Fruit fly (Drosophila melanogaster) whole organism, embryonic: ENCODE measurements around the gene CG10970.
A peak's percentile ranks its signal among the peaks of the same experiment; 100 is the strongest.

Source experiments
- Atf6 ChIP-seq: fragments of 200-800 bp; sonication (Bioruptor generic); IDR thresholded peaks from 2 replicates; pipeline ENCODE4 v1.3.6; 2022; ENCODE audit warnings: missing biosample characterization, missing genetic modification characterization
- B-H2 ChIP-seq: fragments of 200-800 bp; sonication (Bioruptor generic); optimal IDR thresholded peaks from 2 replicates; lab custom pipeline; 2018; ENCODE audit warnings: missing biosample characterization, mild to moderate bottlenecking, missing genetic modification characterization
- BEAF-32 ChIP-seq: fragments of 200-800 bp; sonication (Bioruptor generic); optimal IDR thresholded peaks from 3 replicates; lab custom pipeline; 2017; ENCODE audit warnings: missing biosample characterization, missing genetic modification characterization, mild to moderate bottlenecking, moderate library complexity, missing genetic modification reagents
- Bdp1 ChIP-seq: fragments of 200-800 bp; sonication (Bioruptor generic); optimal IDR thresholded peaks from 3 replicates; lab custom pipeline; 2016; ENCODE audit warnings: missing biosample characterization, missing genetic modification characterization
- CG11247 ChIP-seq: fragments of 200-800 bp; sonication (Bioruptor generic); IDR thresholded peaks from 2 replicates; pipeline ENCODE4 v1.3.6; 2022; ENCODE audit warnings: missing biosample characterization, missing genetic modification characterization
- CG11695 ChIP-seq: fragments of 200-800 bp; sonication (Bioruptor generic); IDR thresholded peaks from 3 replicates; pipeline ENCODE4 v1.3.6; 2022; ENCODE audit warnings: missing biosample characterization, missing genetic modification characterization
- CG14860 ChIP-seq: fragments of 200-800 bp; sonication (Bioruptor generic); IDR thresholded peaks from 3 replicates; pipeline ENCODE4 v1.3.6; 2022; ENCODE audit warnings: missing biosample characterization, missing genetic modification characterization; ENCODE audit not compliant: partially characterized antibody
- CG16813 ChIP-seq: fragments of 200-800 bp; sonication (Bioruptor generic); IDR thresholded peaks from 3 replicates; pipeline ENCODE4 v1.3.6; 2022; ENCODE audit warnings: missing biosample characterization, missing genetic modification characterization; ENCODE audit not compliant: partially characterized antibody
- CG16863 ChIP-seq: fragments of 200-800 bp; sonication (Bioruptor generic); optimal IDR thresholded peaks from 3 replicates; lab custom pipeline; 2016; ENCODE audit warnings: missing biosample characterization, missing genetic modification characterization
- CG2129 ChIP-seq: fragments of 200-800 bp; sonication (Bioruptor generic); IDR thresholded peaks from 2 replicates; pipeline ENCODE4 v1.3.6; 2022; ENCODE audit warnings: missing biosample characterization, missing genetic modification characterization; ENCODE audit not compliant: partially characterized antibody
- CG3281 ChIP-seq: fragments of 200-800 bp; sonication (Bioruptor generic); optimal IDR thresholded peaks from 3 replicates; lab custom pipeline; 2017; ENCODE audit warnings: missing biosample characterization, mild to moderate bottlenecking, missing genetic modification characterization
- CG34422 ChIP-seq: fragments of 200-800 bp; sonication (Bioruptor generic); IDR thresholded peaks from 3 replicates; pipeline ENCODE4 v1.3.6; 2022; ENCODE audit warnings: missing biosample characterization, missing genetic modification characterization
- CG4282 ChIP-seq: fragments of 200-800 bp; sonication (Bioruptor generic); optimal IDR thresholded peaks from 2 replicates; lab custom pipeline; 2016; ENCODE audit warnings: missing biosample characterization, missing genetic modification characterization
- CG4360 ChIP-seq: fragments of 200-800 bp; sonication (Bioruptor generic); IDR thresholded peaks from 2 replicates; pipeline ENCODE4 v1.3.6; 2022; ENCODE audit warnings: missing biosample characterization, missing genetic modification characterization
- CG4404 ChIP-seq: fragments of 200-800 bp; sonication (Bioruptor generic); IDR thresholded peaks from 2 replicates; pipeline ENCODE4 v1.3.6; 2022; ENCODE audit warnings: missing biosample characterization, missing genetic modification characterization
- CG5245 ChIP-seq: fragments of 200-800 bp; sonication (Bioruptor generic); optimal IDR thresholded peaks from 3 replicates; lab custom pipeline; 2016; ENCODE audit warnings: missing biosample characterization, missing genetic modification characterization
- CG6254 ChIP-seq: fragments of 200-800 bp; sonication (Bioruptor generic); optimal IDR thresholded peaks from 3 replicates; lab custom pipeline; 2017; ENCODE audit warnings: mild to moderate bottlenecking, missing biosample characterization, missing genetic modification reagents, missing genetic modification characterization
- CG7745 ChIP-seq: fragments of 200-800 bp; sonication (Bioruptor generic); optimal IDR thresholded peaks from 2 replicates; lab custom pipeline; 2018; ENCODE audit warnings: missing biosample characterization, mild to moderate bottlenecking, missing genetic modification characterization, moderate library complexity
- CG8944 ChIP-seq: fragments of 200-800 bp; sonication (Bioruptor generic); optimal IDR thresholded peaks from 3 replicates; lab custom pipeline; 2016; ENCODE audit warnings: missing biosample characterization, missing genetic modification characterization
- CG9797 ChIP-seq: fragments of 200-800 bp; sonication (Bioruptor generic); optimal IDR thresholded peaks from 3 replicates; lab custom pipeline; 2018; ENCODE audit warnings: missing biosample characterization, mild to moderate bottlenecking, missing genetic modification characterization
- Camta ChIP-seq: fragments of 200-800 bp; sonication (Bioruptor generic); optimal IDR thresholded peaks from 2 replicates; lab custom pipeline; 2016; ENCODE audit warnings: missing biosample characterization, missing genetic modification characterization
- Dll ChIP-seq: fragments of 200-800 bp; sonication (Bioruptor generic); IDR thresholded peaks from 4 replicates; pipeline ENCODE4 v1.3.6; 2022; ENCODE audit warnings: missing biosample characterization, missing genetic modification characterization; ENCODE audit not compliant: partially characterized antibody
- Fer3 ChIP-seq: fragments of 200-800 bp; sonication (Bioruptor generic); optimal IDR thresholded peaks from 2 replicates; lab custom pipeline; 2018; ENCODE audit warnings: missing biosample characterization, mild to moderate bottlenecking, missing genetic modification characterization, moderate library complexity
- Gsc ChIP-seq: fragments of 200-800 bp; sonication (Bioruptor generic); IDR thresholded peaks from 2 replicates; pipeline ENCODE4 v1.3.6; 2022; ENCODE audit warnings: missing biosample characterization, missing genetic modification characterization
- HHEX ChIP-seq: fragments of 200-800 bp; sonication (Bioruptor generic); optimal IDR thresholded peaks from 3 replicates; lab custom pipeline; 2017; ENCODE audit warnings: missing biosample characterization, mild to moderate bottlenecking, missing genetic modification characterization, missing genetic modification reagents
- Hey ChIP-seq: fragments of 200-800 bp; sonication (Bioruptor generic); optimal IDR thresholded peaks from 3 replicates; lab custom pipeline; 2018; ENCODE audit warnings: missing biosample characterization, mild to moderate bottlenecking, missing genetic modification characterization
- HmgD ChIP-seq: fragments of 200-800 bp; sonication (Bioruptor generic); optimal IDR thresholded peaks from 3 replicates; lab custom pipeline; 2016; ENCODE audit warnings: missing biosample characterization, missing genetic modification characterization
- Hmr ChIP-seq: fragments of 200-800 bp; sonication (Bioruptor generic); optimal IDR thresholded peaks from 3 replicates; lab custom pipeline; 2017; ENCODE audit warnings: mild to moderate bottlenecking, missing biosample characterization, missing genetic modification reagents, missing genetic modification characterization
- MESR4 ChIP-seq: fragments of 200-800 bp; sonication (Bioruptor generic); optimal IDR thresholded peaks from 2 replicates; lab custom pipeline; 2018; ENCODE audit warnings: missing biosample characterization, mild to moderate bottlenecking, missing genetic modification characterization, moderate library complexity
- Med ChIP-seq: fragments of 200-800 bp; sonication (Bioruptor generic); peaks from one replicate; lab custom pipeline; 2016; ENCODE audit warnings: missing biosample characterization, missing genetic modification characterization, mild to moderate bottlenecking, inconsistent platforms, moderate library complexity
- NC2β ChIP-seq: fragments of 200-800 bp; sonication (Bioruptor generic); optimal IDR thresholded peaks from 2 replicates; lab custom pipeline; 2016; ENCODE audit warnings: missing biosample characterization, missing genetic modification characterization
- Rfx ChIP-seq: fragments of 200-800 bp; sonication (Bioruptor generic); IDR thresholded peaks from 2 replicates; pipeline ENCODE4 v1.3.6; 2022; ENCODE audit warnings: missing biosample characterization, missing genetic modification characterization
- Sox102F ChIP-seq: fragments of 200-800 bp; sonication (Bioruptor generic); optimal IDR thresholded peaks from 2 replicates; lab custom pipeline; 2018; ENCODE audit warnings: missing biosample characterization, mild to moderate bottlenecking, missing genetic modification characterization, moderate library complexity
- Spps ChIP-seq: fragments of 200-800 bp; sonication (Bioruptor generic); optimal IDR thresholded peaks from 2 replicates; lab custom pipeline; 2018; ENCODE audit warnings: missing biosample characterization, mild to moderate bottlenecking, missing genetic modification characterization
- TFAM ChIP-seq: fragments of 200-800 bp; sonication (Bioruptor generic); optimal IDR thresholded peaks from 2 replicates; lab custom pipeline; 2017; ENCODE audit warnings: missing biosample characterization, missing genetic modification characterization, inconsistent platforms
- ap ChIP-seq: fragments of 200-800 bp; sonication (Bioruptor generic); IDR thresholded peaks from 2 replicates; pipeline ENCODE4 v1.3.6; 2022; ENCODE audit warnings: missing biosample characterization, missing genetic modification characterization
- danr ChIP-seq: fragments of 200-800 bp; sonication (Bioruptor generic); IDR thresholded peaks from 2 replicates; pipeline ENCODE4 v1.3.6; 2022; ENCODE audit warnings: missing biosample characterization, missing genetic modification characterization
- dpn ChIP-seq, 2 experiments: fragments of 200-800 bp; sonication (Bioruptor generic); optimal IDR thresholded peaks; 3 replicates each; lab custom pipeline; 2016; ENCODE audit warnings: missing biosample characterization in 2 of 2, missing genetic modification characterization in 2 of 2
- emc ChIP-seq: fragments of 200-800 bp; sonication (Bioruptor generic); optimal IDR thresholded peaks from 2 replicates; lab custom pipeline; 2016; ENCODE audit warnings: missing biosample characterization, missing genetic modification characterization
- eyg ChIP-seq: fragments of 200-800 bp; sonication (Bioruptor generic); optimal IDR thresholded peaks from 3 replicates; lab custom pipeline; 2016; ENCODE audit warnings: missing biosample characterization, missing genetic modification characterization
- ftz-f1 ChIP-seq: fragments of 200-800 bp; sonication (Bioruptor generic); optimal IDR thresholded peaks from 2 replicates; lab custom pipeline; 2016; ENCODE audit warnings: missing biosample characterization, missing genetic modification characterization
- gsb-n ChIP-seq: fragments of 200-800 bp; sonication (Bioruptor generic); optimal IDR thresholded peaks from 3 replicates; lab custom pipeline; 2018; ENCODE audit warnings: missing biosample characterization, mild to moderate bottlenecking, missing genetic modification characterization
- hth ChIP-seq: fragments of >200 bp; optimal IDR thresholded peaks from 2 replicates; lab custom pipeline; 2017; ENCODE audit warnings: inconsistent platforms
- ind ChIP-seq: fragments of 200-800 bp; sonication (Bioruptor generic); optimal IDR thresholded peaks from 3 replicates; lab custom pipeline; 2016; ENCODE audit warnings: missing biosample characterization, missing genetic modification characterization
- knrl ChIP-seq: fragments of 200-800 bp; sonication (Bioruptor generic); IDR thresholded peaks from 3 replicates; pipeline ENCODE4 v1.3.6; 2022; ENCODE audit warnings: missing biosample characterization, missing genetic modification characterization; ENCODE audit not compliant: partially characterized antibody
- sim ChIP-seq: fragments of 200-800 bp; sonication (Bioruptor generic); IDR thresholded peaks from 2 replicates; pipeline ENCODE4 v1.3.6; 2022; ENCODE audit warnings: missing biosample characterization, missing genetic modification characterization
- sima ChIP-seq: fragments of 200-800 bp; sonication (Bioruptor generic); optimal IDR thresholded peaks from 2 replicates; lab custom pipeline; 2016; ENCODE audit warnings: missing biosample characterization, missing genetic modification characterization
- tio ChIP-seq: fragments of 200-800 bp; sonication (Bioruptor generic); optimal IDR thresholded peaks from 2 replicates; lab custom pipeline; 2017; ENCODE audit warnings: missing biosample characterization, missing genetic modification characterization, inconsistent platforms
- unpg ChIP-seq: fragments of 200-800 bp; sonication (Bioruptor generic); optimal IDR thresholded peaks from 3 replicates; lab custom pipeline; 2018; ENCODE audit warnings: missing biosample characterization, mild to moderate bottlenecking, missing genetic modification characterization, moderate library complexity
- wdn ChIP-seq: fragments of 200-800 bp; sonication (Bioruptor generic); IDR thresholded peaks from 2 replicates; pipeline ENCODE4 v1.3.6; 2022; ENCODE audit warnings: missing biosample characterization, missing genetic modification characterization
- zfh2 ChIP-seq: fragments of 200-800 bp; sonication (Bioruptor generic); optimal IDR thresholded peaks from 2 replicates; lab custom pipeline; 2016; ENCODE audit warnings: missing biosample characterization, missing genetic modification characterization

The CG10970 gene

dm6 chrX:9080962-9081361 is 9.8 kb upstream of the CG10970 start, which contains the start of the genes CG7246 and HP1b (continued):
- TF ChIP-seq CG7745 (tag; lab: Kevin White, UChicago) (no peak), MESR4 (peak; percentile 25), NC2β (GFP tag; lab: Kevin White, UChicago) (no peak), danr (GFP tag; lab: Robert Waterston, UW) (no peak), CG6254 (GFP tag; lab: Kevin White, UChicago) (no peak), TFAM (GFP tag; lab: Kevin White, UChicago) (no peak), unpg (peak; percentile 72), ap (peak; percentile 58; the same call in 1 of the 2 replicates), CG14860 (GFP tag; lab: Robert Waterston, UW) (peak; percentile 71), CG11247 (peak; percentile 71), ind (GFP tag; lab: Kevin White, UChicago) (peak; percentile 64), emc (GFP tag; lab: Kevin White, UChicago) (no peak), sim (GFP tag; lab: Robert Waterston, UW) (no peak), CG4404 (GFP tag; lab: Robert Waterston, UW) (peak; percentile 60), CG3281 (GFP tag; lab: Kevin White, UChicago) (peak; percentile 63), CG8944 (GFP tag; lab: Kevin White, UChicago) (no peak), sima (GFP tag; lab: Kevin White, UChicago) (no peak), Atf6 (GFP tag; lab: Robert Waterston, UW) (peak; percentile 65), CG4360 (peak; percentile 38; the same call in 1 of the 2 replicates), CG34422 (GFP tag; lab: Robert Waterston, UW) (peak; percentile 80), Rfx (GFP tag; lab: Robert Waterston, UW) (peak; percentile 86), Hmr (GFP tag; lab: Kevin White, UChicago) (peak; percentile 53), HHEX (GFP tag; lab: Kevin White, UChicago) (peak; percentile 57), CG11695 (GFP tag; lab: Robert Waterston, UW) (peak; percentile 53; the same call in 1 of the 3 replicates), ftz-f1 (peak; percentile 49), Gsc (GFP tag; lab: Robert Waterston, UW) (no peak), tio (GFP tag; lab: Kevin White, UChicago) (peak; percentile 42), CG16863 (GFP tag; lab: Kevin White, UChicago) (no peak), CG2129 (GFP tag; lab: Robert Waterston, UW) (0 out of 2 replicates have a peak, but pooled peaks have one; percentile 30), CG4282 (GFP tag; lab: Kevin White, UChicago) (no peak), Sox102F (GFP tag; lab: Kevin White, UChicago) (peak; percentile 70), zfh2 (peak; percentile 64), CG16813 (GFP tag; lab: Robert Waterston, UW) (peak; percentile 71), CG9797 (GFP tag; lab: Kevin White, UChicago) (no peak), Med (peak; percentile 90), eyg (GFP tag; lab: Kevin White, UChicago) (no peak), CG5245 (GFP tag; lab: Kevin White, UChicago) (peak; percentile 60), wdn (GFP tag; lab: Robert Waterston, UW) (peak; percentile 44; the same call in 1 of the 2 replicates), HmgD (GFP tag; lab: Kevin White, UChicago) (no peak), Spps (tag; lab: Kevin White, UChicago) (peak; percentile 45), Camta (GFP tag; lab: Kevin White, UChicago) (peak; percentile 21), gsb-n (tag; lab: Kevin White, UChicago) (peak; percentile 42), B-H2 (GFP tag; lab: Kevin White, UChicago) (peak; percentile 69), hth (no peak), Bdp1 (GFP tag; lab: Kevin White, UChicago) (no peak), dpn (GFP tag; optimal IDR thresholded peaks at IDR 0.05; lab: Kevin White, UChicago) (peak; percentile 50 to 59), BEAF-32 (GFP tag; lab: Kevin White, UChicago) (peak; percentile 73), Hey (tag; lab: Kevin White, UChicago) (no peak), knrl (peak; percentile 84), Fer3 (tag; lab: Kevin White, UChicago) (peak; percentile 74), Dll (GFP tag; lab: Robert Waterston, UW) (peak; percentile 85)
